Fruit fly (Drosophila melanogaster) whole organism, adult: Measurements from ENCODE around the gene CG2930.

Experiments used
- CG11617 ChIP-seq: fragments of 200-800 bp; sonication (Bioruptor generic); optimal IDR thresholded peaks from 2 replicates; lab custom pipeline; 2017; ENCODE audit warnings: mild to moderate bottlenecking, missing biosample characterization, missing genetic modification reagents, missing genetic modification characterization
- CG12768 ChIP-seq: fragments of 200-800 bp; sonication (Bioruptor generic); optimal IDR thresholded peaks from 2 replicates; lab custom pipeline; 2017; ENCODE audit warnings: missing biosample characterization, missing genetic modification characterization, mild to moderate bottlenecking, moderate library complexity, missing genetic modification reagents
- CG14711 ChIP-seq: fragments of 200-800 bp; sonication (Bioruptor generic); optimal IDR thresholded peaks from 2 replicates; lab custom pipeline; 2018; ENCODE audit warnings: missing biosample characterization, mild to moderate bottlenecking, missing genetic modification characterization, moderate library complexity
- CG33017 ChIP-seq: fragments of 200-800 bp; sonication (Bioruptor generic); optimal IDR thresholded peaks from 2 replicates; lab custom pipeline; 2018; ENCODE audit warnings: missing biosample characterization, mild to moderate bottlenecking, missing genetic modification characterization, moderate library complexity
- CG7045 ChIP-seq: fragments of 200-800 bp; sonication (Bioruptor generic); optimal IDR thresholded peaks from 2 replicates; lab custom pipeline; 2017; ENCODE audit warnings: missing biosample characterization, mild to moderate bottlenecking, missing genetic modification characterization
- CG7101 ChIP-seq: fragments of 200-800 bp; sonication (Bioruptor generic); optimal IDR thresholded peaks from 2 replicates; lab custom pipeline; 2018; ENCODE audit warnings: missing biosample characterization, mild to moderate bottlenecking, missing genetic modification characterization, moderate library complexity
- Clk ChIP-seq: fragments of 200-800 bp; sonication (Bioruptor generic); optimal IDR thresholded peaks from 2 replicates; lab custom pipeline; 2017; ENCODE audit warnings: missing biosample characterization, missing genetic modification characterization
- bab1 ChIP-seq: fragments of 200-800 bp; sonication (Bioruptor generic); optimal IDR thresholded peaks from 3 replicates; lab custom pipeline; 2019; ENCODE audit warnings: missing biosample characterization, mild to moderate bottlenecking, missing genetic modification characterization, moderate library complexity
- kay ChIP-seq: fragments of 200-800 bp; sonication (Bioruptor generic); peaks from one replicate; lab custom pipeline; 2016; ENCODE audit warnings: missing biosample characterization, missing genetic modification characterization, borderline replicate concordance
- tj ChIP-seq: fragments of 200-800 bp; sonication (Bioruptor generic); optimal IDR thresholded peaks from 3 replicates; lab custom pipeline; 2017; ENCODE audit warnings: missing biosample characterization, mild to moderate bottlenecking, missing genetic modification characterization, moderate library complexity
- toe ChIP-seq: fragments of 200-800 bp; sonication (Bioruptor generic); optimal IDR thresholded peaks from 2 replicates; lab custom pipeline; 2016; ENCODE audit warnings: missing biosample characterization, missing genetic modification characterization

DNA sequence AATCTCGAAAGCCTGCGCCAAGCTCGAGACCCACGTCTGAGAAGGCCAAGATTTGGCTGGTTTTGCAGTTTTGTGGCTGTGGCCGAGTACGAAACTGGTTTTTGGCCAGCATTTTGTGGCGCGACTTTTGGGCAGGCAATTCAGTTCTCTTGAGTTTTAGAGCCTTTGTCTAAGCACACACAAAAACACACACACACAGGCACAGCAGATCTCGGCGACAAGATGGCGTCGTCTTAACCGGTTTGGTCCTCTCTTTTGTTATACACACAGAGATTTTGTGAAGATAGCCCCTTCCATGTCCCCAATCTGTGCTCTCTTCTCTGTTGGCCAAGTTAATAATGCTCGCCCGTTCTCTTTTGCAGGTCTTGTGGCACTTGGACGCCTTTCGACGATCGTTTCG lies 27.8 kb upstream of the CG2930 start:
- no peak for TF ChIP-seq CG11617 (GFP tag; lab: Kevin White, UChicago)
- TF ChIP-seq Clk (GFP tag; lab: Kevin White, UChicago): no peak
- TF ChIP-seq CG7101 (tag; lab: Kevin White, UChicago): no peak
- no peak for TF ChIP-seq toe
- TF ChIP-seq CG7045 (GFP tag; lab: Kevin White, UChicago): no peak
- TF ChIP-seq CG12768 (GFP tag; lab: Kevin White, UChicago): no peak
- no peak for TF ChIP-seq bab1 (GFP tag; lab: Kevin White, UChicago)
- TF ChIP-seq CG33017 (tag; lab: Kevin White, UChicago): no peak
- no peak for TF ChIP-seq CG14711 (tag; lab: Kevin White, UChicago)
- no peak for TF ChIP-seq tj (GFP tag; lab: Kevin White, UChicago)
- no peak for TF ChIP-seq kay
